Worm (Caenorhabditis elegans): ENCODE measurements around the gene aat-1.

aat-1 gene

DNA sequence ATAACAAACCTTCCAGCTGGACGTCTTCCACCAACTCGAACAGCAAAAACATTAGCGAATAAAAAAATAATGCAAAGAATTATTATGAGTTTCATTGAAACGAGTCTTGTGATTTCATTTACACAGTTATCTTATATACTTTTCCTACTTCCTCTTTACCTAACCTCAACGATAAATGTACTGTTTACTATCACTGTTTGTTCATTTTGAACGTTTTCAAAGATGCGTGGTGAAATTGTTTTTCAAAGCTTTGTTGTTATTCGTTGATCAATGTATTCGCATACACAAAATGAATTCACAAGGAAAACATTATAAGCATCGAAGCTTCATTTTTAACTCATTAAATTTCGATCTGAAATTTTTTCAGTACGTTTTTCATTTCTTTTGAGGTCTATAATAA lies 20.8 kb upstream of the aat-1 start, which contains the start of gene W09C2.7:
TSS of gene W09C2.7 (minus strand) at position 101 of the 400 bp plus-strand sequence.
- TF ChIP-seq pes-1 (GFP tag; IDR thresholded peaks at IDR 0.05) (no peak), scrt-1 (GFP tag; IDR thresholded peaks at IDR 0.05) (no peak), sea-1 (GFP tag; conservative IDR thresholded peaks at IDR 0.05) (no peak), B0310.2 (tag; optimal IDR thresholded peaks at IDR 0.05) (no peak), ceh-36 (tag; optimal IDR thresholded peaks at IDR 0.05) (no peak), F13C5.2 (tag; optimal IDR thresholded peaks at IDR 0.05) (no peak)

DNA sequence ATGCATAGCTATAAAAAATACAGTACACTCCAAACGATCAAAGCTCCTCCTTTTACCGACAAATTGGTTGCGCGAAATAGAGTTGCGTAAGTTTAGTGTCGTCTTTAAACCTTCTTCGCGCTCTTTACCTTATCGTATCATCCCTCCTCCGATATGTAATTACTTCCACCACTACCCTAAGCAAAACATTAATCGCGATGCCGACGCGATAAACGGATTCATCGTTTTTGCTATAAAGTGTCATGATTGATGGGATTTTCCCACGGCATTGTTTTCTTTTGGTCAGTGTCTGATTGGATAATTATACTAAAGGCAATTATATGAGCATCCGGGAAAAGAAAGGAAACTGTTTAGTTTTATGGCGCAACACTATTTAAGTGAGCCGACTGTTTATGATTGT lies 17.3 kb upstream of the aat-1 start:
- TF ChIP-seq hnd-1 (tag; optimal IDR thresholded peaks at IDR 0.05) (no peak), hmbx-1 (tag; optimal IDR thresholded peaks at IDR 0.05) (no peak), ets-7 (tag; optimal IDR thresholded peaks at IDR 0.05) (no peak), tbx-37 (GFP tag; conservative IDR thresholded peaks at IDR 0.05) (no peak), B0310.2 (tag; optimal IDR thresholded peaks at IDR 0.05) (no peak), scrt-1 (GFP tag; IDR thresholded peaks at IDR 0.05) (no peak), tbx-11 (GFP tag; IDR thresholded peaks at IDR 0.05) (no peak), aly-1 (tag; optimal IDR thresholded peaks at IDR 0.05) (no peak), flt-1 (GFP tag; IDR thresholded peaks at IDR 0.05) (no peak), sea-1 (GFP tag; conservative IDR thresholded peaks at IDR 0.05) (no peak), ceh-13 (GFP tag; optimal IDR thresholded peaks at IDR 0.05) (no peak), ama-1 (optimal IDR thresholded peaks at IDR 0.05) (no peak), F13C5.2 (tag; optimal IDR thresholded peaks at IDR 0.05) (no peak), tra-4 (tag; optimal IDR thresholded peaks at IDR 0.05) (no peak), ceh-36 (tag; optimal IDR thresholded peaks at IDR 0.05) (no peak), pes-1 (GFP tag; IDR thresholded peaks at IDR 0.05) (no peak), hmg-4 (GFP tag; optimal IDR thresholded peaks at IDR 0.05) (no peak)

DNA sequence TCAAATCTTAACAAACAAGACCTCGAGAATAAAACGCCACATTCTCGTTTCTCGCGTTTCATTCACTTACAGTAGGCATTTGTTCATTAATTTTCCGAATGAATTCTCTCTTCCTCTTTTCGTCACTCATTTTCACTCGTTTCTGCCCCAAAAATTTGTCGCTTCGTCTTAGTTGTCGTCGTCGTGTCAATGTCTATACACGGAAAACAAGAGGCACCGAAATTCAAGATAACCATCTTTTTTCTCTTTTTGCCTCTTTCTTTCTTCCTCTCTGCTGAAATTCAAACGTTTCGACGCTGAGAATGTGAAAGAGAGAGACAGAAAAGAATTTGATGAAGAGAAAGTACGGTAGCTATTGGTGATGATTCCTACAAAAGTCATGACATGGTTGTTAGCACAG lies 16.5 kb upstream of the aat-1 start:
- TF ChIP-seq aly-1 (tag; optimal IDR thresholded peaks at IDR 0.05) (no peak), ceh-36 (tag; optimal IDR thresholded peaks at IDR 0.05) (no peak), hmg-4 (GFP tag; optimal IDR thresholded peaks at IDR 0.05) (no peak), tbx-11 (GFP tag; IDR thresholded peaks at IDR 0.05) (no peak), B0310.2 (tag; optimal IDR thresholded peaks at IDR 0.05) (no peak), sea-1 (GFP tag; conservative IDR thresholded peaks at IDR 0.05) (no peak), tbx-37 (GFP tag; conservative IDR thresholded peaks at IDR 0.05) (no peak), flt-1 (GFP tag; IDR thresholded peaks at IDR 0.05) (no peak), ets-7 (tag; optimal IDR thresholded peaks at IDR 0.05) (no peak), hnd-1 (tag; optimal IDR thresholded peaks at IDR 0.05) (no peak), ama-1 (optimal IDR thresholded peaks at IDR 0.05) (no peak), scrt-1 (GFP tag; IDR thresholded peaks at IDR 0.05) (no peak), hmbx-1 (tag; optimal IDR thresholded peaks at IDR 0.05) (no peak), F13C5.2 (tag; optimal IDR thresholded peaks at IDR 0.05) (no peak)

DNA sequence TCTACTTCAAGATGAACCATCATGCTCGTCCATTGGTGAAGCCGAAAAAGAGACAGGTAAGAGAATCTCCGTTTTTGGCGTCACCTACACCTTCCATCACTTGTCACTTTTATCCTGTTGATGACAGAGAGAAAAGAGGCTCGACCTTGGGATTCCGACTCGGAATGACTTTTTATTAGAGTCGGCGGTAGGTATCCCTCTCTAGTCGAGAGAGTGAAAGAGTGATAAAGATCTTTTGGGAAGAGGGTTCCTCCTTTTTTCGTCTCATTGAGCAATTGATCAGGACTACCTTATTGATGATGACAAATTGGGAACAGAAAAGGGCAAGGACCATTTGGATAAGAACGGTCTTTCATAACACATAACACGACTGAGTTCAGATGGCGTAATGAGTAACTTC lies 15.9 kb upstream of the aat-1 start:
- TF ChIP-seq flt-1 (GFP tag; IDR thresholded peaks at IDR 0.05) (no peak), tbx-37 (GFP tag; conservative IDR thresholded peaks at IDR 0.05) (no peak), pes-1 (GFP tag; IDR thresholded peaks at IDR 0.05) (no peak), scrt-1 (GFP tag; IDR thresholded peaks at IDR 0.05) (no peak)

DNA sequence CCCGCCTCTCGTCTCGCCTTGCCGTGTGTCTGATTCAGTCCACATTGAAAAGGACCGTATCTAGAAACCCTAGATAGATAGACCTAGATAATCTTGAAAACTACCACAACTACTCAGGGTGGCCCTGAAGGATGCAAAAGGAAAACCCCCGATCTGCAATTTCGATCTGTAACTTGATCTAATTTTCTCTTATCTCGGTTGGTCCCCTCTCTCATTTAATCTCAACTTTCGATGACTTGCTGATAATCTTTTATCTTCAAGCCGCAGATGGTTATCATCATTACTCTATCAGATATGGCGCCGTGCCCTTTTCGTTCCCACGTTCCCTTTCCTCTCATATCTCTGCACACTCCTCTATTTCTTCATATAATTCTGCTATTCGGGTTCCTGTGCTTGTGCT lies 14.0 kb upstream of the aat-1 start:
- TF ChIP-seq scrt-1 (GFP tag; IDR thresholded peaks at IDR 0.05) = no peak
- no peak for TF ChIP-seq hnd-1 (tag; optimal IDR thresholded peaks at IDR 0.05)
- no peak for TF ChIP-seq sea-1 (GFP tag; conservative IDR thresholded peaks at IDR 0.05)
- no peak for TF ChIP-seq B0310.2 (tag; optimal IDR thresholded peaks at IDR 0.05)
- TF ChIP-seq ceh-13 (GFP tag; optimal IDR thresholded peaks at IDR 0.05) = no peak
- TF ChIP-seq flt-1 (GFP tag; IDR thresholded peaks at IDR 0.05) = no peak
- no peak for TF ChIP-seq ceh-36 (tag; optimal IDR thresholded peaks at IDR 0.05)
- no peak for TF ChIP-seq pes-1 (GFP tag; IDR thresholded peaks at IDR 0.05)
- TF ChIP-seq tbx-37 (GFP tag; conservative IDR thresholded peaks at IDR 0.05) = no peak
- TF ChIP-seq ets-7 (tag; optimal IDR thresholded peaks at IDR 0.05) = no peak
- no peak for TF ChIP-seq hmbx-1 (tag; optimal IDR thresholded peaks at IDR 0.05)

DNA sequence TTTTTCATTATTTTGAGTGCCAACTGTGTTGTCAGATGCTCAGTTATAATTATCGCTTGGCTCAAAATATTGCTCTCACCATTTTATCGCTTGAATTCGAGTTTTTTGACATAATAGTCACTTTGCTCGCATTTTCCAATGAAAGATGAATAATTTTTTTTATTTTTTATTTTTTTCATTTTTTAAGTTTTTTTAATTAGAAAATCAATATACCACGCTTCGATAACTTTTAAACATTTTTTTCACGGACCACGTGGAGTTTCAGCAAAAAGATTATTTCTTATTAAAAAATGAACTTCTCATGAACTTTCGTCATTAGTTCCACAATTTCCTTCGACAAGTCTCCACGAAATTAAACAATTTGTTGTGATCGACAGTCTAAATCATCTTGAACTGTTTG lies 13.2 kb upstream of the aat-1 start, which contains the start of gene elt-1:
TSS of gene elt-1 (plus strand) at position 301 of the 400 bp plus-strand sequence.
- TF ChIP-seq tbx-37 (GFP tag; conservative IDR thresholded peaks at IDR 0.05) = no peak
- no peak for TF ChIP-seq ets-7 (tag; optimal IDR thresholded peaks at IDR 0.05)
- TF ChIP-seq hmg-4 (GFP tag; optimal IDR thresholded peaks at IDR 0.05) = no peak
- no peak for TF ChIP-seq hnd-1 (tag; optimal IDR thresholded peaks at IDR 0.05)
- no peak for TF ChIP-seq flt-1 (GFP tag; IDR thresholded peaks at IDR 0.05)
- no peak for TF ChIP-seq F13C5.2 (tag; optimal IDR thresholded peaks at IDR 0.05)
- TF ChIP-seq aly-1 (tag; optimal IDR thresholded peaks at IDR 0.05) = no peak
- no peak for TF ChIP-seq ceh-36 (tag; optimal IDR thresholded peaks at IDR 0.05)
- no peak for TF ChIP-seq tbx-11 (GFP tag; IDR thresholded peaks at IDR 0.05)
- TF ChIP-seq tra-4 (tag; optimal IDR thresholded peaks at IDR 0.05) = no peak
- no peak for TF ChIP-seq scrt-1 (GFP tag; IDR thresholded peaks at IDR 0.05)
- no peak for TF ChIP-seq B0310.2 (tag; optimal IDR thresholded peaks at IDR 0.05)
- TF ChIP-seq ama-1 (optimal IDR thresholded peaks at IDR 0.05) = no peak
- no peak for TF ChIP-seq ceh-13 (GFP tag; optimal IDR thresholded peaks at IDR 0.05)
- no peak for TF ChIP-seq hmbx-1 (tag; optimal IDR thresholded peaks at IDR 0.05)
- no peak for TF ChIP-seq pes-1 (GFP tag; IDR thresholded peaks at IDR 0.05)
- TF ChIP-seq sea-1 (GFP tag; conservative IDR thresholded peaks at IDR 0.05) = no peak

DNA sequence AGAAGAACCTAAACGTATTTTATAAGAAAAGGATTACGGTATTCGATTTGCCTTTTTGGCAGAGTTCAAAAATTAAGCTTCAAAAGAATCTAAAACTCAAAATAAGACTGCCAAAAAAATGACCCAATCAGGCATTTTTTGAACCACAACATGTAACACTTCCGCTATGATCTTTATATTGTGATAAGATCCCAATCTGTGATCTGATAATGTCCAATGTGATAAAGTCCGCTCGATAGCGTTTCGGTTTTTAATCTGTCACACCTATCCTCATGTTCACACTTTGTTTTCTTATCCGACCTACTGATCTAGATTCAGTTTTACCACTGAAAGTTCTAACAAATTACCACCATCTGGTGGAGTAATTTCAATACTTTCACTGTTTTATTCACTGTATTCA lies 12.6 kb upstream of the aat-1 start:
- TF ChIP-seq hmbx-1 (tag; optimal IDR thresholded peaks at IDR 0.05) (no peak), ets-7 (tag; optimal IDR thresholded peaks at IDR 0.05) (no peak), hmg-4 (GFP tag; optimal IDR thresholded peaks at IDR 0.05) (no peak), scrt-1 (GFP tag; IDR thresholded peaks at IDR 0.05) (no peak), tbx-37 (GFP tag; conservative IDR thresholded peaks at IDR 0.05) (no peak), B0310.2 (tag; optimal IDR thresholded peaks at IDR 0.05) (no peak), ama-1 (optimal IDR thresholded peaks at IDR 0.05) (no peak), aly-1 (tag; optimal IDR thresholded peaks at IDR 0.05) (no peak), pes-1 (GFP tag; IDR thresholded peaks at IDR 0.05) (no peak), F13C5.2 (tag; optimal IDR thresholded peaks at IDR 0.05) (no peak)

DNA sequence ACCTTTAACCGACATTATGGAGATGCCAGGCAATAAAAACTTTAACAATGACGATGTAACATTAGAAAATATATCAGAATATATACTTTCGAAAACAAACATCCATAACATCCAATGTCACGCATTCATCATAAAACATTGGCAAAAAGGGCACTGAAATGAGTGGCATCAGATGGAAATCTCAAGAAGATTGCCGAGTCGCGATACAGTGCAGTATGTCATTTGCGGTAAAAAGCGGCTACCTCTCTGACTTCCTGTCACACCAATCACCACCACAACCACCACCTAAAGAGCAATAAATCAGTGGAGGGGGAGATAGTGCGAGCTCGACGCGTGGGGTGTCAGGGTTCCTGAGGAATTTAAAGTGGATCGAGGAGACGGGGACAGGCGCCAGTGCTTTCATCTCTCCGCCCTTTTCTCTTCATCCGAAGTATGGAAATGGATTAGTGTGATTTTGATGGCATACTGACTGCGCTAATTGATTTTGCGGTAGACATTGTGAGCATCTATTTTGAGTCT lies 11.6 kb upstream of the aat-1 start:
- TF ChIP-seq scrt-1 (GFP tag; IDR thresholded peaks at IDR 0.05) = no peak
- no peak for TF ChIP-seq pes-1 (GFP tag; IDR thresholded peaks at IDR 0.05)
- no peak for TF ChIP-seq aly-1 (tag; optimal IDR thresholded peaks at IDR 0.05)
- TF ChIP-seq hmg-4 (GFP tag; optimal IDR thresholded peaks at IDR 0.05) = no peak
- TF ChIP-seq ama-1 (optimal IDR thresholded peaks at IDR 0.05) = no peak
- TF ChIP-seq ceh-36 (tag; optimal IDR thresholded peaks at IDR 0.05) = no peak
- no peak for TF ChIP-seq tbx-37 (GFP tag; conservative IDR thresholded peaks at IDR 0.05)
- no peak for TF ChIP-seq hnd-1 (tag; optimal IDR thresholded peaks at IDR 0.05)
- TF ChIP-seq flt-1 (GFP tag; IDR thresholded peaks at IDR 0.05) = no peak
- no peak for TF ChIP-seq tbx-11 (GFP tag; IDR thresholded peaks at IDR 0.05)
- no peak for TF ChIP-seq ets-7 (tag; optimal IDR thresholded peaks at IDR 0.05)

Measured in whole organism, early embryonic.